In the genomic region with DNA sequence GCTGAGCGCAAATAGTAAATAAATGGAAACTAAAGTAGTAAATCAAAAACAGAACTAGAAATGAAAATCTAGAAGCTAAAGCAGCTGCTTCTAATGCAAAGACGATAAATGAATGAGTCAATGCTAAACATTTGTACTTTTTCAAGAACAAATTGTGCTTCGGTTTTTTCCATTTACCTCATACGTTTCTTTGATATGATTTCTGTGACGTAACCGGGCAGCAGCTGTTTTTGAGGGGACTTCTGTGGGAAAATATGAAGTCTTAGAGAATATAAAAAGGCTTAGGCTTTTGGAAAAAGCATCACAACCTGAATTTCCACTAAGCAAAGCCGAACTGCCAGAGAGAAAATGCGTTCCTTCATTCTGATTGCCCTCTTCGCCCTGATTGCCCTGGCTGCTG, we compare ENCODE assay signal across 2 fruit fly cellular contexts.
A peak's percentile ranks its signal among the peaks of the same experiment; 100 is the strongest.
TF ChIP-seq lines count a peak whose summit lies in the region.

CG12506 (plus strand) TSS at position 301 of the 400 bp plus-strand sequence.

- no peak for TF ChIP-seq CTCF in whole organism, embryonic (GFP tag; optimal IDR thresholded peaks at IDR 0.05; lab: Kevin White, UChicago)

TF ChIP-seq in whole organism, embryonic, 481 proteins besides CTCF, POLR2A, EP300 and RAD21:
- TF ChIP-seq CG6683 (GFP tag; optimal IDR thresholded peaks at IDR 0.05; lab: Kevin White, UChicago) (no peak), Dref (GFP tag; IDR thresholded peaks at IDR 0.05; lab: Robert Waterston, UW) (0 out of 2 replicates have a peak, but pooled peaks have one; percentile 5)

TF ChIP-seq in whole organism, prepupa, 60 proteins besides CTCF, POLR2A, EP300 and RAD21:
- peak; percentile 7 for TF ChIP-seq fkh (GFP tag; optimal IDR thresholded peaks at IDR 0.05; lab: Kevin White, UChicago)
- TF ChIP-seq CG11902 (GFP tag; optimal IDR thresholded peaks at IDR 0.05; lab: Kevin White, UChicago): no peak
